Worm (Caenorhabditis elegans) whole organism, early embryonic: ENCODE data around the gene nhr-212.

Source experiments
- B0310.2 ChIP-seq: sonication (generic microtip); optimal IDR thresholded peaks from 2 replicates; lab custom pipeline; 2016; ENCODE audit warnings: mild to moderate bottlenecking, missing genetic modification characterization, missing compliant biosample characterization
- F13C5.2 ChIP-seq: sonication (generic microtip); optimal IDR thresholded peaks from 2 replicates; lab custom pipeline; 2017; ENCODE audit warnings: mild to moderate bottlenecking, missing genetic modification characterization, inconsistent platforms, missing compliant biosample characterization
- aly-1 ChIP-seq: sonication (generic microtip); optimal IDR thresholded peaks from 2 replicates; lab custom pipeline; 2016; ENCODE audit warnings: missing genetic modification characterization, missing compliant biosample characterization
- ama-1 ChIP-seq: fragments of 150-350 bp; optimal IDR thresholded peaks from 2 replicates; lab custom pipeline; 2014
- ceh-13 ChIP-seq: fragments of 200-800 bp; sonication (Bioruptor generic); optimal IDR thresholded peaks from 2 replicates; lab custom pipeline; 2018; ENCODE audit warnings: mild to moderate bottlenecking, missing genetic modification characterization, missing compliant biosample characterization
- ceh-36 ChIP-seq: sonication (generic microtip); optimal IDR thresholded peaks from 2 replicates; lab custom pipeline; 2016; ENCODE audit warnings: missing genetic modification characterization, inconsistent platforms, missing compliant biosample characterization
- ets-7 ChIP-seq: sonication (generic microtip); optimal IDR thresholded peaks from 2 replicates; lab custom pipeline; 2016; ENCODE audit warnings: missing genotype, missing genetic modification characterization, missing compliant biosample characterization
- flt-1 ChIP-seq: fragments of 200-800 bp; sonication (Bioruptor generic); IDR thresholded peaks from 2 replicates; pipeline ENCODE4 v1.3.6; 2022; ENCODE audit warnings: missing genetic modification characterization, missing compliant biosample characterization
- hmbx-1 ChIP-seq: sonication (generic microtip); optimal IDR thresholded peaks from 2 replicates; lab custom pipeline; 2016; ENCODE audit warnings: mild to moderate bottlenecking, missing genetic modification characterization, missing compliant biosample characterization
- hmg-4 ChIP-seq: fragments of 200-800 bp; sonication (Bioruptor generic); optimal IDR thresholded peaks from 2 replicates; lab custom pipeline; 2018; ENCODE audit warnings: mild to moderate bottlenecking, missing genetic modification characterization, missing compliant biosample characterization
- hnd-1 ChIP-seq: sonication (generic microtip); optimal IDR thresholded peaks from 2 replicates; lab custom pipeline; 2016; ENCODE audit warnings: missing genetic modification characterization, missing compliant biosample characterization
- pes-1 ChIP-seq: fragments of 200-800 bp; sonication (Bioruptor generic); IDR thresholded peaks from 2 replicates; pipeline ENCODE4 v1.3.6; 2022; ENCODE audit warnings: missing genetic modification reagents, missing genetic modification characterization, missing compliant biosample characterization
- scrt-1 ChIP-seq: fragments of 200-800 bp; sonication (Bioruptor generic); IDR thresholded peaks from 2 replicates; pipeline ENCODE4 v1.3.6; 2022; ENCODE audit warnings: missing genetic modification characterization, missing compliant biosample characterization
- sea-1 ChIP-seq: fragments of 200-800 bp; sonication (Bioruptor generic); conservative IDR thresholded peaks from 2 replicates; pipeline ENCODE4 v1.3.6; 2022; ENCODE audit warnings: missing genetic modification characterization, missing compliant biosample characterization
- tbx-11 ChIP-seq: fragments of 200-800 bp; sonication (Bioruptor generic); IDR thresholded peaks from 2 replicates; pipeline ENCODE4 v1.3.6; 2022; ENCODE audit warnings: missing genetic modification characterization, missing compliant biosample characterization
- tbx-37 ChIP-seq: fragments of 200-800 bp; sonication (Bioruptor generic); conservative IDR thresholded peaks from 2 replicates; pipeline ENCODE4 v1.3.6; 2022; ENCODE audit warnings: missing genetic modification reagents, missing genetic modification characterization, missing compliant biosample characterization
- tra-4 ChIP-seq: sonication (generic microtip); optimal IDR thresholded peaks from 2 replicates; lab custom pipeline; 2017; ENCODE audit warnings: missing genetic modification characterization, missing compliant biosample characterization

The nhr-212 gene

ce11 chrV:500535-500934 lies 15.9 kb downstream of the nhr-212 start:
- TF ChIP-seq tbx-37 (no peak), F13C5.2 (tag; lab: Kevin White, UChicago) (no peak), aly-1 (no peak), pes-1 (GFP tag; lab: Robert Waterston, UW) (no peak), tbx-11 (no peak), ama-1 (lab: Kevin White, UChicago) (no peak), ceh-36 (tag; lab: Kevin White, UChicago) (no peak)

- no peak for TF ChIP-seq hmbx-1 (tag; lab: Kevin White, UChicago)
- no peak for TF ChIP-seq ceh-36 (tag; lab: Kevin White, UChicago)
- TF ChIP-seq hnd-1 = no peak
- TF ChIP-seq flt-1 (GFP tag; lab: Robert Waterston, UW) = no peak
- TF ChIP-seq ama-1 (lab: Kevin White, UChicago) = no peak
- TF ChIP-seq sea-1 (GFP tag; lab: Robert Waterston, UW) = no peak
- TF ChIP-seq tra-4 (tag; lab: Kevin White, UChicago) = no peak
- no peak for TF ChIP-seq F13C5.2 (tag; lab: Kevin White, UChicago)
- no peak for TF ChIP-seq pes-1 (GFP tag; lab: Robert Waterston, UW)
- TF ChIP-seq ceh-13 (GFP tag; lab: Kevin White, UChicago) = no peak
- no peak for TF ChIP-seq tbx-11
- no peak for TF ChIP-seq tbx-37
- TF ChIP-seq hmg-4 = no peak
- TF ChIP-seq ets-7 = no peak
- TF ChIP-seq scrt-1 (GFP tag; lab: Robert Waterston, UW) = no peak
- no peak for TF ChIP-seq B0310.2 (tag; lab: Kevin White, UChicago)
- no peak for TF ChIP-seq aly-1
These were observed 16.6 kb downstream of the nhr-212 start, which contains the start of gene str-256 for ce11 chrV:501230-501629. TSS of gene str-256 (minus strand) at chrV:501330.

- TF ChIP-seq ceh-36 (tag; lab: Kevin White, UChicago) (no peak), hmg-4 (no peak), scrt-1 (GFP tag; lab: Robert Waterston, UW) (no peak), ama-1 (lab: Kevin White, UChicago) (no peak), B0310.2 (tag; lab: Kevin White, UChicago) (no peak), sea-1 (GFP tag; lab: Robert Waterston, UW) (no peak), flt-1 (GFP tag; lab: Robert Waterston, UW) (no peak), aly-1 (no peak), hnd-1 (no peak), hmbx-1 (tag; lab: Kevin White, UChicago) (no peak), tbx-11 (no peak), tra-4 (tag; lab: Kevin White, UChicago) (no peak), tbx-37 (no peak), F13C5.2 (tag; lab: Kevin White, UChicago) (no peak), ceh-13 (GFP tag; lab: Kevin White, UChicago) (no peak), ets-7 (no peak)
These were observed 18.2 kb downstream of the nhr-212 start, which contains the start of gene T01G6.10 for ce11 chrV:502803-503273. TSS of gene T01G6.10 (minus strand) at chrV:503223.

ce11 chrV:503728-504127 lies 19.1 kb downstream of the nhr-212 start, which contains the start of gene srlf-35:
TSS of gene srlf-35 (plus strand) at chrV:504028.
- TF ChIP-seq hmbx-1 (tag; lab: Kevin White, UChicago) (no peak), ceh-36 (tag; lab: Kevin White, UChicago) (no peak), hmg-4 (no peak), ama-1 (lab: Kevin White, UChicago) (no peak), flt-1 (GFP tag; lab: Robert Waterston, UW) (no peak), B0310.2 (tag; lab: Kevin White, UChicago) (no peak), tbx-37 (no peak), tra-4 (tag; lab: Kevin White, UChicago) (no peak), scrt-1 (GFP tag; lab: Robert Waterston, UW) (no peak)

ce11 chrV:505191-505590 lies 20.5 kb downstream of the nhr-212 start, which contains the start of gene srlf-19:
TSS of gene srlf-19 (plus strand) at chrV:505491.
- TF ChIP-seq ceh-13 (GFP tag; lab: Kevin White, UChicago) = no peak
- no peak for TF ChIP-seq F13C5.2 (tag; lab: Kevin White, UChicago)
- no peak for TF ChIP-seq hmg-4
- TF ChIP-seq hmbx-1 (tag; lab: Kevin White, UChicago) = no peak
- TF ChIP-seq ets-7 = no peak
- TF ChIP-seq pes-1 (GFP tag; lab: Robert Waterston, UW) = no peak
- TF ChIP-seq hnd-1 = no peak
- TF ChIP-seq flt-1 (GFP tag; lab: Robert Waterston, UW) = no peak
- no peak for TF ChIP-seq tra-4 (tag; lab: Kevin White, UChicago)
- no peak for TF ChIP-seq sea-1 (GFP tag; lab: Robert Waterston, UW)
- no peak for TF ChIP-seq tbx-11
- TF ChIP-seq B0310.2 (tag; lab: Kevin White, UChicago) = no peak
- no peak for TF ChIP-seq ama-1 (lab: Kevin White, UChicago)
- no peak for TF ChIP-seq aly-1
- no peak for TF ChIP-seq tbx-37
- TF ChIP-seq ceh-36 (tag; lab: Kevin White, UChicago) = no peak
- no peak for TF ChIP-seq scrt-1 (GFP tag; lab: Robert Waterston, UW)

- TF ChIP-seq sea-1 (GFP tag; lab: Robert Waterston, UW) (no peak), hmbx-1 (tag; lab: Kevin White, UChicago) (no peak), aly-1 (no peak), tbx-11 (no peak), hmg-4 (no peak), F13C5.2 (tag; lab: Kevin White, UChicago) (no peak), tbx-37 (no peak), scrt-1 (GFP tag; lab: Robert Waterston, UW) (no peak), ceh-13 (GFP tag; lab: Kevin White, UChicago) (no peak), ama-1 (lab: Kevin White, UChicago) (no peak), pes-1 (GFP tag; lab: Robert Waterston, UW) (no peak), B0310.2 (tag; lab: Kevin White, UChicago) (no peak), ceh-36 (tag; lab: Kevin White, UChicago) (no peak), hnd-1 (no peak), flt-1 (GFP tag; lab: Robert Waterston, UW) (no peak), tra-4 (tag; lab: Kevin White, UChicago) (no peak), ets-7 (no peak)
These were observed 27.8 kb downstream of the nhr-212 start, which contains the start of gene srh-37 for ce11 chrV:512420-512819. TSS of gene srh-37 (minus strand) at chrV:512520.

- no peak for TF ChIP-seq aly-1
- no peak for TF ChIP-seq tra-4 (tag; lab: Kevin White, UChicago)
- TF ChIP-seq sea-1 (GFP tag; lab: Robert Waterston, UW) = no peak
- TF ChIP-seq F13C5.2 (tag; lab: Kevin White, UChicago) = no peak
- no peak for TF ChIP-seq ceh-13 (GFP tag; lab: Kevin White, UChicago)
- TF ChIP-seq tbx-37 = no peak
- TF ChIP-seq flt-1 (GFP tag; lab: Robert Waterston, UW) = no peak
- no peak for TF ChIP-seq ets-7
- TF ChIP-seq ceh-36 (tag; lab: Kevin White, UChicago) = no peak
- TF ChIP-seq scrt-1 (GFP tag; lab: Robert Waterston, UW) = no peak
- TF ChIP-seq hnd-1 = no peak
- no peak for TF ChIP-seq tbx-11
- no peak for TF ChIP-seq hmg-4
- TF ChIP-seq B0310.2 (tag; lab: Kevin White, UChicago) = no peak
- no peak for TF ChIP-seq hmbx-1 (tag; lab: Kevin White, UChicago)
- no peak for TF ChIP-seq pes-1 (GFP tag; lab: Robert Waterston, UW)
- TF ChIP-seq ama-1 (lab: Kevin White, UChicago) = no peak
These were observed 34.8 kb downstream of the nhr-212 start, which contains the start of gene nhr-210 for ce11 chrV:519445-519844. TSS of gene nhr-210 (minus strand) at chrV:519545.
